Worm (Caenorhabditis elegans) whole organism, young adult: ENCODE data around the gene C14A4.6.
A peak's percentile ranks its signal among the peaks of the same experiment; 100 is the strongest.

Experiments
- B0019.2 ChIP-seq: fragments of 200-800 bp; sonication (Bioruptor generic); conservative IDR thresholded peaks from 2 replicates; pipeline ENCODE4 v1.3.6; 2022; ENCODE audit warnings: missing genetic modification reagents, missing genetic modification characterization, missing compliant biosample characterization
- F37B4.10 ChIP-seq: fragments of 200-800 bp; sonication (Bioruptor generic); IDR thresholded peaks from 2 replicates; pipeline ENCODE4 v1.3.6; 2022; ENCODE audit warnings: missing genetic modification characterization, missing compliant biosample characterization
- F39B2.1 ChIP-seq: fragments of 200-800 bp; sonication (Bioruptor generic); IDR thresholded peaks from 2 replicates; pipeline ENCODE4 v1.3.6; 2022; ENCODE audit warnings: missing genetic modification reagents, missing genetic modification characterization, missing compliant biosample characterization
- F55B11.4 ChIP-seq: sonication (generic microtip); optimal IDR thresholded peaks from 2 replicates; lab custom pipeline; 2016; ENCODE audit warnings: missing compliant biosample characterization, missing genetic modification characterization, borderline replicate concordance; ENCODE audit not compliant: insufficient read depth
- F57C9.4 ChIP-seq: sonication (generic microtip); optimal IDR thresholded peaks from 2 replicates; lab custom pipeline; 2017; ENCODE audit warnings: mild to moderate bottlenecking, missing genetic modification characterization, missing compliant biosample characterization
- K12H6.12 ChIP-seq: fragments of 200-800 bp; sonication (Bioruptor generic); optimal IDR thresholded peaks from 2 replicates; lab custom pipeline; 2018; ENCODE audit warnings: mild to moderate bottlenecking, missing genetic modification characterization, missing compliant biosample characterization
- T26A5.8 ChIP-seq: sonication (generic microtip); optimal IDR thresholded peaks from 2 replicates; lab custom pipeline; 2016; ENCODE audit warnings: missing genetic modification characterization, missing compliant biosample characterization
- Y53F4B.3 ChIP-seq: fragments of 200-800 bp; sonication (Bioruptor generic); IDR thresholded peaks from 2 replicates; pipeline ENCODE4 v1.3.6; 2022; ENCODE audit warnings: missing genetic modification reagents, missing genetic modification characterization, missing compliant biosample characterization
- akir-1 ChIP-seq: fragments of 200-800 bp; sonication (Bioruptor generic); optimal IDR thresholded peaks from 2 replicates; lab custom pipeline; 2018; ENCODE audit warnings: mild to moderate bottlenecking, missing genetic modification characterization, moderate library complexity, missing compliant biosample characterization
- ama-1 ChIP-seq, 3 experiments: fragments of 150-350 bp in 1 of 3; sonication (generic microtip) in 2 of 3; optimal IDR thresholded peaks; 2 replicates each; lab custom pipeline; 2014 to 2018; ENCODE audit warnings: missing biosample characterization in 2 of 3, missing genetic modification characterization in 2 of 3, missing genetic modification reagents in 2 of 3
- aptf-2 ChIP-seq: fragments of 200-800 bp; sonication (Bioruptor generic); conservative IDR thresholded peaks from 2 replicates; pipeline ENCODE4 v1.3.6; 2022; ENCODE audit warnings: missing genetic modification reagents, missing genetic modification characterization, missing compliant biosample characterization
- aptf-3 ChIP-seq: fragments of 200-800 bp; sonication (Bioruptor generic); IDR thresholded peaks from 2 replicates; pipeline ENCODE4 v1.3.6; 2022; ENCODE audit warnings: missing genetic modification characterization, missing compliant biosample characterization
- atf-7 ChIP-seq: sonication (generic microtip); optimal IDR thresholded peaks from 2 replicates; lab custom pipeline; 2017; ENCODE audit warnings: mild to moderate bottlenecking, missing genetic modification characterization, missing compliant biosample characterization
- attf-6 ChIP-seq: fragments of 200-800 bp; sonication (Bioruptor generic); IDR thresholded peaks from 2 replicates; pipeline ENCODE4 v1.3.6; 2022; ENCODE audit warnings: missing genetic modification reagents, missing genetic modification characterization, missing compliant biosample characterization
- bed-2 ChIP-seq: fragments of 200-800 bp; sonication (Bioruptor generic); IDR thresholded peaks from 2 replicates; pipeline ENCODE4 v1.3.6; 2022; ENCODE audit warnings: missing genetic modification reagents, missing genetic modification characterization, missing compliant biosample characterization
- ceh-100 ChIP-seq: fragments of 200-800 bp; sonication (Bioruptor generic); IDR thresholded peaks from 2 replicates; pipeline ENCODE4 v1.3.6; 2022; ENCODE audit warnings: missing genetic modification reagents, missing genetic modification characterization, missing compliant biosample characterization
- ceh-58 ChIP-seq: fragments of 200-800 bp; sonication (Bioruptor generic); IDR thresholded peaks from 2 replicates; pipeline ENCODE4 v1.3.6; 2022; ENCODE audit warnings: missing genetic modification characterization, missing compliant biosample characterization
- ceh-79 ChIP-seq: sonication (generic microtip); optimal IDR thresholded peaks from 2 replicates; lab custom pipeline; 2017; ENCODE audit warnings: mild to moderate bottlenecking, missing genetic modification characterization, missing compliant biosample characterization
- chd-7 ChIP-seq: sonication (generic microtip); optimal IDR thresholded peaks from 2 replicates; lab custom pipeline; 2016; ENCODE audit warnings: mild to moderate bottlenecking, missing genetic modification characterization, moderate library complexity, missing compliant biosample characterization
- dpff-1 ChIP-seq: sonication (generic microtip); optimal IDR thresholded peaks from 2 replicates; lab custom pipeline; 2017; ENCODE audit warnings: mild to moderate bottlenecking, missing genetic modification characterization, missing compliant biosample characterization
- efl-1 ChIP-seq: fragments of 150-350 bp; optimal IDR thresholded peaks from 2 replicates; lab custom pipeline; 2014; ENCODE audit warnings: missing biosample characterization, missing genetic modification reagents, missing genetic modification characterization
- egrh-3 ChIP-seq: fragments of 200-800 bp; sonication (Bioruptor generic); IDR thresholded peaks from 2 replicates; pipeline ENCODE4 v1.3.6; 2022; ENCODE audit warnings: missing genetic modification reagents, missing genetic modification characterization, missing compliant biosample characterization
- ekl-4 ChIP-seq: fragments of 200-800 bp; sonication (Bioruptor generic); IDR thresholded peaks from 2 replicates; pipeline ENCODE4 v1.3.6; 2022; ENCODE audit warnings: missing genetic modification reagents, missing genetic modification characterization, missing compliant biosample characterization
- fkh-3 ChIP-seq: sonication (generic microtip); optimal IDR thresholded peaks from 2 replicates; lab custom pipeline; 2016; ENCODE audit warnings: mild to moderate bottlenecking, missing genetic modification characterization, missing compliant biosample characterization
- him-1 ChIP-seq: sonication (generic microtip); optimal IDR thresholded peaks from 2 replicates; lab custom pipeline; 2016; ENCODE audit warnings: missing genotype, missing genetic modification reagents, missing genetic modification characterization, missing compliant biosample characterization
- hmg-20 ChIP-seq: fragments of 200-800 bp; sonication (Bioruptor generic); IDR thresholded peaks from 2 replicates; pipeline ENCODE4 v1.3.6; 2022; ENCODE audit warnings: missing genetic modification reagents, missing genetic modification characterization, missing compliant biosample characterization
- lin-26 ChIP-seq: fragments of 200-800 bp; sonication (Bioruptor generic); IDR thresholded peaks from 2 replicates; pipeline ENCODE4 v1.3.6; 2022; ENCODE audit warnings: missing genetic modification reagents, missing genetic modification characterization, missing compliant biosample characterization
- lin-35 ChIP-seq, 3 experiments: fragments of 150-350 bp in 2 of 3; sonication (generic microtip) in 1 of 3; optimal IDR thresholded peaks; 2 replicates each; lab custom pipeline; 2014 to 2018; ENCODE audit warnings: missing biosample characterization in 3 of 3, missing genetic modification characterization in 3 of 3, missing genetic modification reagents in 3 of 3
- lin-54 ChIP-seq: fragments of 200-800 bp; sonication (Bioruptor generic); optimal IDR thresholded peaks from 2 replicates; lab custom pipeline; 2018; ENCODE audit warnings: mild to moderate bottlenecking, missing genetic modification characterization, missing compliant biosample characterization
- madf-10 ChIP-seq: sonication (generic microtip); optimal IDR thresholded peaks from 2 replicates; lab custom pipeline; 2016; ENCODE audit warnings: mild to moderate bottlenecking, missing genetic modification characterization, missing compliant biosample characterization
- madf-8 ChIP-seq: fragments of 200-800 bp; sonication (Bioruptor generic); conservative IDR thresholded peaks from 2 replicates; pipeline ENCODE4 v1.3.6; 2022; ENCODE audit warnings: missing genetic modification reagents, missing genetic modification characterization, missing compliant biosample characterization
- mes-4 ChIP-seq: sonication (generic microtip); optimal IDR thresholded peaks from 2 replicates; lab custom pipeline; 2016; ENCODE audit warnings: missing genotype, missing genetic modification characterization, missing compliant biosample characterization
- nfya-1 ChIP-seq: sonication (generic microtip); optimal IDR thresholded peaks from 2 replicates; lab custom pipeline; 2017; ENCODE audit warnings: antibody characterized with exemption, missing compliant biosample characterization, missing genetic modification characterization, borderline replicate concordance; ENCODE audit not compliant: insufficient read depth
- nfya-2 ChIP-seq: fragments of 200-800 bp; sonication (Bioruptor generic); IDR thresholded peaks from 2 replicates; pipeline ENCODE4 v1.3.6; 2022; ENCODE audit warnings: missing genetic modification reagents, missing genetic modification characterization, missing compliant biosample characterization
- nhr-120 ChIP-seq: fragments of 200-800 bp; sonication (Bioruptor generic); IDR thresholded peaks from 2 replicates; pipeline ENCODE4 v1.3.6; 2022; ENCODE audit warnings: missing genetic modification characterization, missing compliant biosample characterization
- nhr-179 ChIP-seq: sonication (generic microtip); optimal IDR thresholded peaks from 2 replicates; lab custom pipeline; 2016; ENCODE audit warnings: mild to moderate bottlenecking, missing genetic modification characterization, missing compliant biosample characterization
- rcor-1 ChIP-seq: fragments of 200-800 bp; sonication (Bioruptor generic); IDR thresholded peaks from 2 replicates; pipeline ENCODE4 v1.3.6; 2022; ENCODE audit warnings: missing genetic modification reagents, missing genetic modification characterization, missing compliant biosample characterization
- snpc-4 ChIP-seq, 5 experiments: fragments of 150-350 bp in 1 of 5; sonication (generic microtip) in 4 of 5; optimal IDR thresholded peaks; 2 replicates each; lab custom pipeline; 2014 to 2018; ENCODE audit warnings: missing genetic modification characterization in 5 of 5, missing biosample characterization in 3 of 5, antibody characterized with exemption in 2 of 5, mild to moderate bottlenecking in 2 of 5, missing compliant biosample characterization in 2 of 5, missing genotype in 2 of 5, moderate library complexity in 2 of 5, missing genetic modification reagents in 1 of 5
- tbx-9 ChIP-seq: sonication (generic microtip); optimal IDR thresholded peaks from 2 replicates; lab custom pipeline; 2016; ENCODE audit warnings: borderline replicate concordance, missing genetic modification characterization, inconsistent platforms, missing compliant biosample characterization
- unc-62 ChIP-seq: fragments of 150-350 bp; optimal IDR thresholded peaks from 2 replicates; lab custom pipeline; 2014; ENCODE audit warnings: missing biosample characterization, missing genetic modification reagents, missing genetic modification characterization
- zfh-2 ChIP-seq: fragments of 200-800 bp; sonication (Bioruptor generic); conservative IDR thresholded peaks from 2 replicates; pipeline ENCODE4 v1.3.6; 2022; ENCODE audit warnings: missing genetic modification reagents, missing genetic modification characterization, missing compliant biosample characterization
- ztf-26 ChIP-seq: sonication (generic microtip); optimal IDR thresholded peaks from 2 replicates; lab custom pipeline; 2017; ENCODE audit warnings: missing genetic modification characterization, missing compliant biosample characterization
- ztf-3 ChIP-seq: fragments of 200-800 bp; sonication (Bioruptor generic); optimal IDR thresholded peaks from 2 replicates; lab custom pipeline; 2018; ENCODE audit warnings: mild to moderate bottlenecking, missing genetic modification characterization, missing compliant biosample characterization

Gene C14A4.6

DNA sequence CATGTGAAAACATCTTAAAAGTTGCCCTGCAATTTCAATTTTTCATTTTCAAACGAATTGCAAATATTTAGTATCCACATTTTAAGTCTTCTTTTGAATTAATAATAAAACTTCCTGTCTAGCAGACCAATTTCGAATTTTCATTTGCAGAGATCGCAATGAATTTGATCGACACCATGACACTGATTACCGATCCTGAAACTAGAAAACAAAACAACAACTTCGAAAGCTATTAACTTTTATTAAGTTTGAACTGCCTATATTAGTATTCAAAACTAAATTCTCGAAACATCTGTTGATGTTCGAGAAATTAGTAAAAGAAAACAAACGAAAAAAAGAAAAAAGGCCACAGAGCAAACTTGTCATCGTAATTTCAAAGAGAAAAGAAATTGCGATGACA lies 20.4 kb downstream of the C14A4.6 start (continued):
- no peak for TF ChIP-seq nfya-2
- 0 out of 2 replicates have a peak, but pooled peaks have one; percentile 9 for TF ChIP-seq ceh-100 (GFP tag; lab: Robert Waterston, UW)
- peak; percentile 33 for TF ChIP-seq snpc-4 (GFP tag; optimal IDR thresholded peaks at IDR 0.05; lab: Kevin White, UChicago)
- no peak for TF ChIP-seq snpc-4 (tag; optimal IDR thresholded peaks at IDR 0.05; lab: Kevin White, UChicago)
- peak; percentile 18 for TF ChIP-seq him-1 (tag; lab: Kevin White, UChicago)
- 0 out of 2 replicates have a peak, but pooled peaks have one; percentile 19 for TF ChIP-seq rcor-1 (GFP tag; lab: Robert Waterston, UW)
- no peak for TF ChIP-seq akir-1 (GFP tag; lab: Kevin White, UChicago)
- 0 out of 2 replicates have a peak, but pooled peaks have one; percentile 15 for TF ChIP-seq attf-6 (GFP tag; lab: Robert Waterston, UW)

- TF ChIP-seq lin-54 (GFP tag; lab: Kevin White, UChicago) (no peak), F39B2.1 (no peak), ceh-79 (tag; lab: Kevin White, UChicago) (no peak), K12H6.12 (tag; lab: Kevin White, UChicago) (no peak), tbx-9 (tag; lab: Kevin White, UChicago) (no peak), ceh-58 (GFP tag; lab: Robert Waterston, UW) (no peak)
These were observed 22.6 kb downstream of the C14A4.6 start, which contains the start of gene C06A1.3 for ce11 chrII:10571967-10572366. TSS of gene C06A1.3 (plus strand) at chrII:10572267.

ce11 chrII:10570302-10570701 lies 24.3 kb downstream of the C14A4.6 start, which contains the start of gene txt-13:
TSS of gene txt-13 (plus strand) at chrII:10570602.
- TF ChIP-seq fkh-3 (tag; lab: Kevin White, UChicago) (no peak), ztf-26 (tag; lab: Kevin White, UChicago) (no peak), nhr-179 (tag; lab: Kevin White, UChicago) (no peak), nhr-120 (GFP tag; lab: Robert Waterston, UW) (no peak), aptf-3 (GFP tag; lab: Robert Waterston, UW) (no peak), K12H6.12 (tag; lab: Kevin White, UChicago) (no peak), dpff-1 (no peak), lin-26 (no peak), lin-35 (GFP tag; optimal IDR thresholded peaks at IDR 0.05; lab: Kevin White, UChicago) (no peak), madf-8 (GFP tag; lab: Robert Waterston, UW) (no peak), aptf-2 (GFP tag; lab: Robert Waterston, UW) (no peak), bed-2 (GFP tag; lab: Robert Waterston, UW) (no peak), madf-10 (no peak), zfh-2 (GFP tag; lab: Robert Waterston, UW) (no peak), mes-4 (tag; lab: Kevin White, UChicago) (no peak), F57C9.4 (tag; lab: Kevin White, UChicago) (no peak), unc-62 (GFP tag; lab: Kevin White, UChicago) (no peak)
- TF ChIP-seq, all 124 proteins: peak for 0

ce11 chrII:10569498-10569897 lies 25.1 kb downstream of the C14A4.6 start:
- TF ChIP-seq ekl-4 (GFP tag; lab: Robert Waterston, UW) (no peak), hmg-20 (no peak), T26A5.8 (tag; lab: Kevin White, UChicago) (no peak), nhr-120 (GFP tag; lab: Robert Waterston, UW) (no peak), B0019.2 (GFP tag; lab: Robert Waterston, UW) (no peak), F37B4.10 (GFP tag; lab: Robert Waterston, UW) (no peak), mes-4 (tag; lab: Kevin White, UChicago) (no peak), lin-54 (GFP tag; lab: Kevin White, UChicago) (no peak), efl-1 (GFP tag; lab: Kevin White, UChicago) (no peak), Y53F4B.3 (no peak), ztf-3 (GFP tag; lab: Kevin White, UChicago) (no peak), chd-7 (tag; lab: Kevin White, UChicago) (no peak), ama-1 (optimal IDR thresholded peaks at IDR 0.05; lab: Kevin White, UChicago) (no peak), ama-1 (GFP tag; optimal IDR thresholded peaks at IDR 0.05; lab: Kevin White, UChicago) (no peak), akir-1 (GFP tag; lab: Kevin White, UChicago) (no peak), fkh-3 (tag; lab: Kevin White, UChicago) (no peak), egrh-3 (no peak), atf-7 (tag; lab: Kevin White, UChicago) (no peak), F55B11.4 (no peak), bed-2 (GFP tag; lab: Robert Waterston, UW) (no peak), nfya-1 (tag; lab: Kevin White, UChicago) (no peak)
